Worm (Caenorhabditis elegans): ENCODE results near the gene F40G9.19.

DNA sequence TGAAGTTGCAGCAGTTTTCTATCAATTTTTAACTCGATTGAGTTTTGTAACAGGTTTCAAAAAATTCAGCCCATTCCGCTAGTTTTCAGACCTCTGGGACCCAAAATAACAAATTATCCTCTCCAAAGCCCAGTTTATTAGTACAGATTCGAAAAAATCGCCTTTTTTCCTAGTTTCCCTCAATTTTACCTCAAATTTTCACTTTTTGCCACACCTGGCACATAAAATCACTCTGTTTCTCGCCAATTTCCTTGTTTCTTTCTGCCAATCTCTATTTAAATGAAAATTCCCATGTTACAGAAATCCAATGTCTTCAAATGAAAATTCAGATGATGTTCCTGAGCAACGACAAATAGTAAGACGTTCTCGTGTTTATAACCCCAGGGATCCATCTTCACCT lies 41.5 kb upstream of the F40G9.19 start, which contains the start of gene pals-22:
- TF ChIP-seq tbx-2 (tag; optimal IDR thresholded peaks at IDR 0.05) (no peak), pqm-1 (tag; optimal IDR thresholded peaks at IDR 0.05) (no peak), pag-3 (tag; optimal IDR thresholded peaks at IDR 0.05; ENCODE audit: borderline replicate concordance) (no peak), ahr-1 (tag; optimal IDR thresholded peaks at IDR 0.05) (no peak), unc-86 (tag; optimal IDR thresholded peaks at IDR 0.05) (no peak), hlh-13 (GFP tag; optimal IDR thresholded peaks at IDR 0.05) (no peak), nfya-1 (tag; optimal IDR thresholded peaks at IDR 0.05) (no peak), hlh-30 (tag; optimal IDR thresholded peaks at IDR 0.05; ENCODE audit: insufficient read depth) (no peak), nhr-11 (tag; optimal IDR thresholded peaks at IDR 0.05) (no peak), fkh-10 (GFP tag; optimal IDR thresholded peaks at IDR 0.05) (no peak), ztf-16 (tag; optimal IDR thresholded peaks at IDR 0.05) (no peak), unc-55 (GFP tag; optimal IDR thresholded peaks at IDR 0.05) (no peak), lin-11 (tag; optimal IDR thresholded peaks at IDR 0.05) (no peak), ceh-18 (tag; optimal IDR thresholded peaks at IDR 0.05) (no peak)
